Fruit fly (Drosophila melanogaster): ENCODE measurements around the gene RpS21.

The RpS21 gene

DNA sequence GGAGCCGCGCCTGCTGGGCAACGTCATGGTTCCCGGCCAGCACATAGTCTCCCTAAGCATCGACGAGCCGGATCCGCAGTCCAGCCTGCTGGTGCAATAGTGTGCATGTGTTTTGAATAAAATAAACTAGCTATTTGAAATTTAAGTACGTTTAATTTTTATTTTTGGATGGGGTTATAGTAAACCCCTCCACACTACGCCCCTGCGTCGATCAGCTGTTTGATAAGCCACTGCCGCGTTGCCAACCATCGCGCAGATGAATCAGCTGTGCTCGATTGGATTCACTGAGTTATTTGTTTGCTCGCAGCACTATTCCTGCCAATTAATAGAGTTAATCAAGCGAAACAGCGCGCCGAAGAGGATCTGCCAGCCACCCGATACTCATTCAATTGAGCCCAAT lies 23.0 kb downstream of the RpS21 start, which contains the start of gene RabGGTb (continued):
- peak; percentile 48 for TF ChIP-seq CoRest (tag; optimal IDR thresholded peaks at IDR 0.05)
- 0 out of 2 replicates have a peak, but pooled peaks have one; percentile 49 for TF ChIP-seq ap (GFP tag; IDR thresholded peaks at IDR 0.05)
- TF ChIP-seq CG7745 (tag; optimal IDR thresholded peaks at IDR 0.05) = no peak
- peak; percentile 27 for TF ChIP-seq ash1 (GFP tag; optimal IDR thresholded peaks at IDR 0.05)
- peak; percentile 46 for TF ChIP-seq Side (GFP tag; optimal IDR thresholded peaks at IDR 0.05)
- no peak for TF ChIP-seq trem (tag; optimal IDR thresholded peaks at IDR 0.05)
- TF ChIP-seq CG2889 (GFP tag; IDR thresholded peaks at IDR 0.05) = peak; percentile 42; the same call in 1 of the 3 replicates
- peak; percentile 95 for TF ChIP-seq CG4854 (GFP tag; optimal IDR thresholded peaks at IDR 0.05)
- peak; percentile 14; the same call in 1 of the 2 replicates for TF ChIP-seq E2f2 (GFP tag; IDR thresholded peaks at IDR 0.05)
- TF ChIP-seq CG13424 (tag; optimal IDR thresholded peaks at IDR 0.05) = peak; percentile 52
- TF ChIP-seq amos (GFP tag; IDR thresholded peaks at IDR 0.05; ENCODE audit: partially characterized antibody) = no peak; the same call in 1 of the 2 replicates
- TF ChIP-seq CG12104 (GFP tag; optimal IDR thresholded peaks at IDR 0.05) = no peak
- no peak for TF ChIP-seq CG9437 (GFP tag; optimal IDR thresholded peaks at IDR 0.05)
- TF ChIP-seq CG10959 (GFP tag; IDR thresholded peaks at IDR 0.05) = 0 out of 2 replicates have a peak, but pooled peaks have one; percentile 41
- peak; percentile 38 for TF ChIP-seq Mes4 (GFP tag; optimal IDR thresholded peaks at IDR 0.05)
- TF ChIP-seq ttk (GFP tag; IDR thresholded peaks at IDR 0.05) = peak; percentile 46
- no peak for TF ChIP-seq CG17361 (GFP tag; IDR thresholded peaks at IDR 0.05)
- 0 out of 3 replicates have a peak, but pooled peaks have one; percentile 36 for TF ChIP-seq CG3726 (GFP tag; IDR thresholded peaks at IDR 0.05)
- TF ChIP-seq Sin3A (optimal IDR thresholded peaks at IDR 0.05) = peak; percentile 28
- TF ChIP-seq CG11398 (GFP tag; optimal IDR thresholded peaks at IDR 0.05) = peak; percentile 41
- peak; percentile 27 for TF ChIP-seq cwo (GFP tag; optimal IDR thresholded peaks at IDR 0.05)
- no peak for TF ChIP-seq gfzf (GFP tag; optimal IDR thresholded peaks at IDR 0.05)
- TF ChIP-seq HmgZ (tag; optimal IDR thresholded peaks at IDR 0.05) = peak; percentile 63
- TF ChIP-seq Ravus (GFP tag; IDR thresholded peaks at IDR 0.05) = peak; percentile 10
- TF ChIP-seq cg (GFP tag; optimal IDR thresholded peaks at IDR 0.05) = no peak
- peak; percentile 92 for TF ChIP-seq row (GFP tag; IDR thresholded peaks at IDR 0.05)
- peak; percentile 24 for TF ChIP-seq Mad (GFP tag; optimal IDR thresholded peaks at IDR 0.05)
- peak; percentile 36 for TF ChIP-seq tx (GFP tag; optimal IDR thresholded peaks at IDR 0.05)
- peak; percentile 17 for TF ChIP-seq pnt (GFP tag; optimal IDR thresholded peaks at IDR 0.05)
- no peak for TF ChIP-seq sqz (GFP tag; optimal IDR thresholded peaks at IDR 0.05)
- TF ChIP-seq pan (optimal IDR thresholded peaks at IDR 0.05) = no peak
- TF ChIP-seq pan (GFP tag; optimal IDR thresholded peaks at IDR 0.05 in 1 of 2, IDR thresholded peaks at IDR 0.05 in 1 of 2) = peak in 1 of 2 experiments; percentile 82
- peak; percentile 70 for TF ChIP-seq H2.0 (GFP tag; IDR thresholded peaks at IDR 0.05)
- peak; percentile 48; the same call in 2 of the 3 replicates for TF ChIP-seq CG14050 (GFP tag; IDR thresholded peaks at IDR 0.05)
- TF ChIP-seq CG4617 (GFP tag; optimal IDR thresholded peaks at IDR 0.05; ENCODE audit: borderline replicate concordance) = no peak
- peak; percentile 54; the same call in 1 of the 3 replicates for TF ChIP-seq gce (GFP tag; IDR thresholded peaks at IDR 0.05)
- peak; percentile 29 for TF ChIP-seq CG9797 (GFP tag; optimal IDR thresholded peaks at IDR 0.05)
- peak; percentile 79 for TF ChIP-seq Ptx1 (GFP tag; IDR thresholded peaks at IDR 0.05)
- TF ChIP-seq CG1647 (GFP tag; optimal IDR thresholded peaks at IDR 0.05) = peak; percentile 48
- peak; percentile 42; the same call in 3 of the 4 replicates for TF ChIP-seq Gug (GFP tag; IDR thresholded peaks at IDR 0.05)
- TF ChIP-seq nmo (GFP tag; optimal IDR thresholded peaks at IDR 0.05) = peak; percentile 30
- no peak for TF ChIP-seq CG10565 (GFP tag; optimal IDR thresholded peaks at IDR 0.05)
- no peak for TF ChIP-seq TFAM (GFP tag; optimal IDR thresholded peaks at IDR 0.05)
- TF ChIP-seq Fer2 (tag; optimal IDR thresholded peaks at IDR 0.05) = no peak
- TF ChIP-seq pros (GFP tag; optimal IDR thresholded peaks at IDR 0.05) = no peak
- TF ChIP-seq cad (GFP tag; optimal IDR thresholded peaks at IDR 0.05) = no peak
- peak; percentile 16 for TF ChIP-seq CG1602 (GFP tag; optimal IDR thresholded peaks at IDR 0.05)
- TF ChIP-seq CG15601 (tag; optimal IDR thresholded peaks at IDR 0.05) = no peak
- 0 out of 3 replicates have a peak, but pooled peaks have one; percentile 17 for TF ChIP-seq CG16813 (GFP tag; IDR thresholded peaks at IDR 0.05; ENCODE audit: partially characterized antibody)
- 0 out of 3 replicates have a peak, but pooled peaks have one; percentile 32 for TF ChIP-seq CG6791 (GFP tag; IDR thresholded peaks at IDR 0.05; ENCODE audit: partially characterized antibody)
- peak; percentile 11 for TF ChIP-seq fd96Cb (tag; optimal IDR thresholded peaks at IDR 0.05)

Measured in whole organism, embryonic.